Worm (Caenorhabditis elegans) whole organism, L1 larva: ENCODE measurements around the gene clec-227.
"Not testable (repeated sequence)": the region's sequence is repeated elsewhere in the genome, so short reads cannot be mapped to it uniquely, and the experiment has no call there.

Source experiments
- C16A3.4 ChIP-seq: fragments of 150-350 bp; optimal IDR thresholded peaks from 2 replicates; lab custom pipeline; 2014; ENCODE audit warnings: missing biosample characterization, missing genetic modification characterization
- C34B4.2 ChIP-seq: sonication (generic microtip); optimal IDR thresholded peaks from 2 replicates; lab custom pipeline; 2017; ENCODE audit warnings: mild to moderate bottlenecking, missing genetic modification characterization, missing compliant biosample characterization
- ama-1 ChIP-seq: fragments of 150-350 bp; optimal IDR thresholded peaks from 2 replicates; lab custom pipeline; 2014
- blmp-1 ChIP-seq: fragments of 150-350 bp; optimal IDR thresholded peaks from 2 replicates; lab custom pipeline; 2014; ENCODE audit warnings: missing biosample characterization, missing genetic modification characterization
- ceh-63 ChIP-seq: fragments of 200-800 bp; sonication (Bioruptor generic); optimal IDR thresholded peaks from 2 replicates; lab custom pipeline; 2018; ENCODE audit warnings: mild to moderate bottlenecking, missing genetic modification characterization, missing compliant biosample characterization
- ces-1 ChIP-seq: fragments of 150-350 bp; optimal IDR thresholded peaks from 2 replicates; lab custom pipeline; 2014; ENCODE audit warnings: missing biosample characterization, missing genetic modification reagents, missing genetic modification characterization
- dpl-1 ChIP-seq, 3 experiments: fragments of 150-350 bp in 2 of 3; sonication (generic microtip) in 1 of 3; optimal IDR thresholded peaks; 2 replicates each; lab custom pipeline; 2014 to 2017; ENCODE audit warnings: missing biosample characterization in 3 of 3, missing genetic modification characterization in 3 of 3, missing genetic modification reagents in 3 of 3
- dsc-1 ChIP-seq: sonication (generic microtip); optimal IDR thresholded peaks from 2 replicates; lab custom pipeline; 2016; ENCODE audit warnings: mild to moderate bottlenecking, missing genetic modification characterization, missing compliant biosample characterization
- efl-1 ChIP-seq, 4 experiments: fragments of 150-350 bp; optimal IDR thresholded peaks in 3 of 4; peaks in 1 of 4; 1 replicate in 1 of 4; 2 replicates in 3 of 4; lab custom pipeline; 2014; ENCODE audit warnings: missing biosample characterization in 2 of 4, missing genetic modification characterization in 2 of 4, missing genetic modification reagents in 2 of 4
- egl-13 ChIP-seq: sonication (generic microtip); optimal IDR thresholded peaks from 2 replicates; lab custom pipeline; 2016; ENCODE audit warnings: missing genotype, missing genetic modification reagents, missing genetic modification characterization, missing compliant biosample characterization
- egl-27 ChIP-seq, 2 experiments: fragments of 150-350 bp in 1 of 2; sonication (generic microtip); optimal IDR thresholded peaks; 3 replicates each; lab custom pipeline; 2017 to 2018; ENCODE audit warnings: missing biosample characterization in 2 of 2, missing genetic modification characterization in 2 of 2, missing genetic modification reagents in 2 of 2
- elt-2 ChIP-seq: sonication (generic microtip); optimal IDR thresholded peaks from 2 replicates; lab custom pipeline; 2016; ENCODE audit warnings: missing genetic modification characterization, mild to moderate bottlenecking, inconsistent platforms, missing compliant biosample characterization, missing genetic modification reagents
- elt-3 ChIP-seq, 6 experiments: fragments of 150-350 bp in 1 of 6; sonication (generic microtip); optimal IDR thresholded peaks; 2 replicates each; lab custom pipeline; 2017 to 2018; ENCODE audit warnings: missing biosample characterization in 6 of 6, missing genetic modification characterization in 6 of 6, inconsistent platforms in 1 of 6
- ets-5 ChIP-seq: fragments of 200-800 bp; sonication (Bioruptor generic); IDR thresholded peaks from 2 replicates; pipeline ENCODE4 v1.3.6; 2022; ENCODE audit warnings: missing genetic modification characterization, missing compliant biosample characterization
- fkh-10 ChIP-seq: sonication (generic microtip); optimal IDR thresholded peaks from 2 replicates; lab custom pipeline; 2017; ENCODE audit warnings: missing biosample characterization, missing genetic modification reagents, missing genetic modification characterization
- fos-1 ChIP-seq: fragments of 150-350 bp; optimal IDR thresholded peaks from 2 replicates; lab custom pipeline; 2014; ENCODE audit warnings: missing biosample characterization, missing genetic modification characterization
- grh-1 ChIP-seq: fragments of 200-800 bp; sonication (Bioruptor generic); IDR thresholded peaks from 2 replicates; pipeline ENCODE4 v1.3.6; 2022; ENCODE audit warnings: missing genetic modification reagents, missing genetic modification characterization, missing compliant biosample characterization
- lin-15B ChIP-seq: fragments of 150-350 bp; sonication (generic microtip); optimal IDR thresholded peaks from 3 replicates; lab custom pipeline; 2014; ENCODE audit warnings: missing biosample characterization, missing genetic modification characterization
- lir-3 ChIP-seq: sonication (generic microtip); optimal IDR thresholded peaks from 2 replicates; lab custom pipeline; 2016; ENCODE audit warnings: mild to moderate bottlenecking, missing genetic modification characterization, moderate library complexity, missing compliant biosample characterization; ENCODE audit not compliant: poor library complexity
- lsy-2 ChIP-seq, 2 experiments: fragments of 150-350 bp; optimal IDR thresholded peaks; 2 replicates each; lab custom pipeline; 2014; ENCODE audit warnings: missing biosample characterization in 2 of 2, missing genetic modification characterization in 2 of 2
- mdl-1 ChIP-seq, 2 experiments: fragments of 150-350 bp; optimal IDR thresholded peaks; 2 replicates each; lab custom pipeline; 2014 to 2017; ENCODE audit warnings: missing biosample characterization in 2 of 2, missing genetic modification characterization in 2 of 2, inconsistent platforms in 1 of 2
- mef-2 ChIP-seq: fragments of 150-350 bp; optimal IDR thresholded peaks from 2 replicates; lab custom pipeline; 2014; ENCODE audit warnings: missing biosample characterization, missing genetic modification characterization
- nhr-12 ChIP-seq: sonication (generic microtip); optimal IDR thresholded peaks from 2 replicates; lab custom pipeline; 2017; ENCODE audit warnings: missing biosample characterization, missing genetic modification characterization
- nhr-20 ChIP-seq: sonication (generic microtip); optimal IDR thresholded peaks from 2 replicates; lab custom pipeline; 2016; ENCODE audit warnings: mild to moderate bottlenecking, missing genetic modification characterization, missing compliant biosample characterization
- nhr-237 ChIP-seq: fragments of 150-350 bp; optimal IDR thresholded peaks from 2 replicates; lab custom pipeline; 2014; ENCODE audit warnings: missing biosample characterization, missing genetic modification characterization
- nhr-28 ChIP-seq: fragments of 150-350 bp; optimal IDR thresholded peaks from 2 replicates; lab custom pipeline; 2014; ENCODE audit warnings: missing biosample characterization, missing genetic modification characterization
- nhr-47 ChIP-seq: sonication (generic microtip); optimal IDR thresholded peaks from 2 replicates; lab custom pipeline; 2016; ENCODE audit warnings: mild to moderate bottlenecking, missing genetic modification characterization, moderate library complexity, missing compliant biosample characterization
- nhr-71 ChIP-seq: sonication (generic microtip); optimal IDR thresholded peaks from 2 replicates; lab custom pipeline; 2016; ENCODE audit warnings: mild to moderate bottlenecking, missing genetic modification characterization, moderate library complexity, missing compliant biosample characterization
- nhr-76 ChIP-seq: sonication (generic microtip); optimal IDR thresholded peaks from 2 replicates; lab custom pipeline; 2017; ENCODE audit warnings: missing biosample characterization, missing genetic modification characterization
- nhr-77 ChIP-seq: fragments of 150-350 bp; optimal IDR thresholded peaks from 2 replicates; lab custom pipeline; 2014; ENCODE audit warnings: missing biosample characterization, missing genetic modification characterization
- nhr-90 ChIP-seq: sonication (generic microtip); optimal IDR thresholded peaks from 2 replicates; lab custom pipeline; 2016; ENCODE audit warnings: mild to moderate bottlenecking, missing genetic modification characterization, missing compliant biosample characterization; ENCODE audit not compliant: poor library complexity
- pqm-1 ChIP-seq: sonication (generic microtip); optimal IDR thresholded peaks from 3 replicates; lab custom pipeline; 2017; ENCODE audit warnings: missing biosample characterization, missing genetic modification characterization
- skn-1 ChIP-seq: fragments of 150-350 bp; optimal IDR thresholded peaks from 2 replicates; lab custom pipeline; 2014; ENCODE audit warnings: missing biosample characterization, missing genetic modification characterization
- snpc-4 ChIP-seq: fragments of 150-350 bp; optimal IDR thresholded peaks from 2 replicates; lab custom pipeline; 2014; ENCODE audit warnings: missing biosample characterization, missing genetic modification characterization
- sox-4 ChIP-seq: sonication (generic microtip); optimal IDR thresholded peaks from 2 replicates; lab custom pipeline; 2016; ENCODE audit warnings: missing genetic modification characterization, missing compliant biosample characterization
- sptf-1 ChIP-seq: fragments of 150-350 bp; optimal IDR thresholded peaks from 2 replicates; lab custom pipeline; 2014; ENCODE audit warnings: missing biosample characterization, missing genetic modification characterization
- unc-130 ChIP-seq: fragments of 150-350 bp; optimal IDR thresholded peaks from 2 replicates; lab custom pipeline; 2017; ENCODE audit warnings: missing biosample characterization, missing genetic modification characterization, inconsistent platforms
- xbp-1 ChIP-seq: sonication (generic microtip); optimal IDR thresholded peaks from 2 replicates; lab custom pipeline; 2016; ENCODE audit warnings: missing genetic modification characterization, missing compliant biosample characterization

The clec-227 gene

ce11 chrV:14457070-14457469 is 15.3 kb upstream of the clec-227 start, which contains the start of gene coh-3:
Gene coh-3, plus strand, starts transcription at chrV:14457422.
- TF ChIP-seq unc-130 (tag; lab: Kevin White, UChicago) (no peak), dsc-1 (tag; lab: Kevin White, UChicago) (no peak), sptf-1 (tag; lab: Kevin White, UChicago) (no peak)

ce11 chrV:14460122-14460521 is 12.2 kb upstream of the clec-227 start:
- TF ChIP-seq dpl-1 (GFP tag; optimal IDR thresholded peaks at IDR 0.05; lab: Kevin White, UChicago), result peak in 1 of 3 experiments; percentile 7
- no peak for TF ChIP-seq C34B4.2 (tag; lab: Kevin White, UChicago)
- peak in 1 of 2 experiments; percentile 6 for TF ChIP-seq efl-1 (optimal IDR thresholded peaks at IDR 0.05; lab: Kevin White, UChicago)
- TF ChIP-seq efl-1 (GFP tag; optimal IDR thresholded peaks at IDR 0.05 in 1 of 2; lab: Kevin White, UChicago), result peak; percentile 15 to 86

ce11 chrV:14460615-14461102 is 11.7 kb upstream of the clec-227 start, which contains the start of gene F08H9.2:
Gene F08H9.2, plus strand, starts transcription at chrV:14460665.
- TF ChIP-seq ces-1 (GFP tag; lab: Kevin White, UChicago), result no peak
- no peak for TF ChIP-seq ceh-63
- no peak for TF ChIP-seq lsy-2 (tag; optimal IDR thresholded peaks at IDR 0.05; lab: Kevin White, UChicago)
- TF ChIP-seq ets-5 (GFP tag; lab: Robert Waterston, UW), result no peak
- no peak for TF ChIP-seq nhr-12 (tag; lab: Kevin White, UChicago)
- no peak for TF ChIP-seq lin-15B (tag; lab: Kevin White, UChicago)

- TF ChIP-seq skn-1 (tag; lab: Kevin White, UChicago), result peak; percentile 1
- no peak for TF ChIP-seq nhr-237
These were observed 9.7 kb upstream of the clec-227 start for ce11 chrV:14462653-14463052.

- TF ChIP-seq efl-1 (optimal IDR thresholded peaks at IDR 0.05; lab: Kevin White, UChicago), result not testable (repeated sequence)
- TF ChIP-seq efl-1 (GFP tag; optimal IDR thresholded peaks at IDR 0.05 in 1 of 2; lab: Kevin White, UChicago) (peak in 1 of 2 experiments; percentile 84), elt-2 (tag; lab: Kevin White, UChicago) (peak; percentile 85), snpc-4 (tag; lab: Kevin White, UChicago) (peak; percentile 86), nhr-90 (tag; lab: Kevin White, UChicago) (peak; percentile 26), nhr-71 (peak; percentile 16), nhr-20 (tag; lab: Kevin White, UChicago) (peak; percentile 9)
These were observed 9.2 kb upstream of the clec-227 start, which contains the start of gene F08H9.3 for ce11 chrV:14463087-14463486. Gene F08H9.3, minus strand, starts transcription at chrV:14463338.

ce11 chrV:14464368-14464767 is 8.0 kb upstream of the clec-227 start, which contains the start of gene F08H9.4:
Gene F08H9.4, minus strand, starts transcription at chrV:14464428.
- no peak for TF ChIP-seq nhr-28 (tag; lab: Kevin White, UChicago)
- no peak for TF ChIP-seq nhr-47 (tag; lab: Kevin White, UChicago)
- TF ChIP-seq nhr-77, result no peak
- no peak for TF ChIP-seq ceh-63
- TF ChIP-seq blmp-1, result no peak
- TF ChIP-seq egl-27 (tag; optimal IDR thresholded peaks at IDR 0.05; lab: Kevin White, UChicago), result no peak
- no peak for TF ChIP-seq elt-3 (tag; optimal IDR thresholded peaks at IDR 0.05; lab: Kevin White, UChicago)
- TF ChIP-seq sptf-1 (tag; lab: Kevin White, UChicago), result no peak
- TF ChIP-seq elt-2 (tag; lab: Kevin White, UChicago), result no peak
- TF ChIP-seq, all 84 proteins: peak for 0

- TF ChIP-seq grh-1 (GFP tag; lab: Robert Waterston, UW), result peak; percentile 65
- no peak for TF ChIP-seq egl-13
- TF ChIP-seq nhr-76 (tag; lab: Kevin White, UChicago), result no peak
- TF ChIP-seq nhr-90 (tag; lab: Kevin White, UChicago), result peak; percentile 84
- no peak for TF ChIP-seq lir-3 (tag; lab: Kevin White, UChicago)
- TF ChIP-seq lsy-2 (tag; optimal IDR thresholded peaks at IDR 0.05; lab: Kevin White, UChicago), result no peak
- TF ChIP-seq nhr-77, result peak; percentile 6
- TF ChIP-seq xbp-1 (tag; lab: Kevin White, UChicago), result no peak
- no peak for TF ChIP-seq mdl-1 (tag; optimal IDR thresholded peaks at IDR 0.05; lab: Kevin White, UChicago)
- no peak for TF ChIP-seq ama-1 (lab: Kevin White, UChicago)
- no peak for TF ChIP-seq C16A3.4 (tag; lab: Kevin White, UChicago)
- no peak for TF ChIP-seq C34B4.2 (tag; lab: Kevin White, UChicago)
- TF ChIP-seq pqm-1 (tag; lab: Kevin White, UChicago), result no peak
- TF ChIP-seq unc-130 (tag; lab: Kevin White, UChicago), result no peak
- TF ChIP-seq nhr-47 (tag; lab: Kevin White, UChicago), result peak; percentile 73
- TF ChIP-seq mef-2 (tag; lab: Kevin White, UChicago), result no peak
- no peak for TF ChIP-seq fos-1 (tag; lab: Kevin White, UChicago)
- no peak for TF ChIP-seq sox-4
- no peak for TF ChIP-seq fkh-10 (GFP tag; lab: Kevin White, UChicago)
These were observed 4.0 kb upstream of the clec-227 start, which contains the start of gene srz-97 for ce11 chrV:14468196-14468874. Gene srz-97, minus strand, starts transcription at chrV:14468246.
